Worm (Caenorhabditis elegans): ENCODE data around the gene C02B10.3.
"Not testable (repeated sequence)": the region's sequence is repeated elsewhere in the genome, so short reads cannot be mapped to it uniquely, and the experiment has no call there.

C02B10.3 gene

ce11 chrIV:5062278-5062677, 40.8 kb downstream of the C02B10.3 start, which contains the start of gene msp-57:
Gene msp-57 (plus strand): TSS chrIV:5062578.
- not testable (repeated sequence) for TF ChIP-seq fos-1, nhr-67, ztf-11 (tag; optimal IDR thresholded peaks at IDR 0.05)

- no peak for TF ChIP-seq unc-39 (tag; optimal IDR thresholded peaks at IDR 0.05)
- TF ChIP-seq elt-2 (tag; optimal IDR thresholded peaks at IDR 0.05) = no peak
- TF ChIP-seq egl-27 (tag; optimal IDR thresholded peaks at IDR 0.05) = no peak
- TF ChIP-seq ama-1 (optimal IDR thresholded peaks at IDR 0.05) = no peak
- TF ChIP-seq egl-5 (tag; optimal IDR thresholded peaks at IDR 0.05) = no peak
- TF ChIP-seq tbx-2 (tag; optimal IDR thresholded peaks at IDR 0.05) = no peak
- TF ChIP-seq zag-1 (tag; optimal IDR thresholded peaks at IDR 0.05) = no peak
- no peak for TF ChIP-seq nhr-28 (tag; optimal IDR thresholded peaks at IDR 0.05)
These were observed 42.1 kb downstream of the C02B10.3 start, which contains the start of gene C09B9.7 for ce11 chrIV:5060984-5061383. Gene C09B9.7 (minus strand): TSS chrIV:5061084.

DNA sequence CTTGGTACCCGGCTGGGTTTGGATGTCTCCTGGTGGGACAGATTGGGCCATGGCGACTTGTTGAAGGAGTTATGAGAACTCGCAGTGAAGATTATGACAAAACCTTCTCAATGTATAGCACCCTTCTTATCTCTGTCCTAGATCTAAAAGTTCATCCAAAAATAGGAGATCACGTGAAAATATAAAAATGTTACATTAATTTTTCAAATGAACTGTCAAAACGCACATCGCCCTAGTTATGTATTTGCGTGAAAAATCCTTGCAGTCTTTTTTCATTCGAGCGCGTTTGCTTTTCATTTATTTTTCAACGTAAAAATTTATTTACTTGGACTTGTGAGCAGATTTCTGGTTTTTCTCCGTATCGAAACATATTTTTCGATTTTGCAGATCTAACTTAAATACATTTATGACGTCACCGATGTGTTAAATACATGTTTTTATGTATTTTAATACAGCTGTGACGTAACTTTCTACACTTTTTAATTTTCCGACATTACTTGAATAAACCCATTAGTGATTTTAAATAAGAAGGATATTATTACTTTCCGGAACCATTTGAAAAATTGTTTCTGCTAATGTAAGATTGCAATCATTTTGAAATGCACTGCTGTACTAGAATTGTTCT, 47.0 kb downstream of the C02B10.3 start, which contains the start of gene msp-55:
Gene msp-55, minus strand, starts transcription at position 51 of the 625 bp plus-strand sequence.
- TF ChIP-seq hmg-11 (tag; optimal IDR thresholded peaks at IDR 0.05) = no peak
- no peak for TF ChIP-seq daf-12 (tag; optimal IDR thresholded peaks at IDR 0.05)
- TF ChIP-seq fkh-10 (GFP tag; optimal IDR thresholded peaks at IDR 0.05) = no peak
- no peak for TF ChIP-seq tbx-2 (tag; optimal IDR thresholded peaks at IDR 0.05)
- TF ChIP-seq nhr-67 (tag; optimal IDR thresholded peaks at IDR 0.05) = no peak
- TF ChIP-seq jun-1 (tag; optimal IDR thresholded peaks at IDR 0.05) = no peak
- TF ChIP-seq elt-1 (tag; optimal IDR thresholded peaks at IDR 0.05) = no peak
- TF ChIP-seq mml-1 (tag; optimal IDR thresholded peaks at IDR 0.05) = no peak

- TF ChIP-seq skn-1 (tag; optimal IDR thresholded peaks at IDR 0.05) (no peak), pha-4 (tag; optimal IDR thresholded peaks at IDR 0.05) (no peak), nhr-23 (tag; optimal IDR thresholded peaks at IDR 0.05) (no peak), nhr-76 (tag; optimal IDR thresholded peaks at IDR 0.05) (no peak), lsy-12 (tag; optimal IDR thresholded peaks at IDR 0.05) (no peak), ceh-82 (tag; optimal IDR thresholded peaks at IDR 0.05) (no peak), aly-2 (tag; optimal IDR thresholded peaks at IDR 0.05) (no peak)
These were observed 48.8 kb downstream of the C02B10.3 start for ce11 chrIV:5054297-5054696.

- no peak for TF ChIP-seq egl-27 (tag; optimal IDR thresholded peaks at IDR 0.05)
- TF ChIP-seq ama-1 (optimal IDR thresholded peaks at IDR 0.05) = no peak
- no peak for TF ChIP-seq sea-2 (GFP tag; optimal IDR thresholded peaks at IDR 0.05)
- no peak for TF ChIP-seq unc-62 (GFP tag; optimal IDR thresholded peaks at IDR 0.05)
- TF ChIP-seq unc-39 (tag; optimal IDR thresholded peaks at IDR 0.05) = no peak
- TF ChIP-seq mml-1 (tag; optimal IDR thresholded peaks at IDR 0.05) = no peak
- TF ChIP-seq fkh-2 (tag; optimal IDR thresholded peaks at IDR 0.05) = no peak
- no peak for TF ChIP-seq lin-39 (tag; optimal IDR thresholded peaks at IDR 0.05)
- TF ChIP-seq ceh-82 (tag; optimal IDR thresholded peaks at IDR 0.05) = no peak
- no peak for TF ChIP-seq lsy-12 (tag; optimal IDR thresholded peaks at IDR 0.05)
- no peak for TF ChIP-seq R02D3.7 (tag; optimal IDR thresholded peaks at IDR 0.05)
- no peak for TF ChIP-seq daf-12 (tag; optimal IDR thresholded peaks at IDR 0.05)
- TF ChIP-seq mdl-1 (tag; optimal IDR thresholded peaks at IDR 0.05) = no peak
- TF ChIP-seq nhr-25 (tag; optimal IDR thresholded peaks at IDR 0.05) = no peak
- no peak for TF ChIP-seq snpc-4 (tag; optimal IDR thresholded peaks at IDR 0.05)
These were observed 57.7 kb downstream of the C02B10.3 start, which contains the start of gene hot-9 for ce11 chrIV:5045389-5045788. Gene hot-9 (minus strand): TSS chrIV:5045489.
